Fruit fly (Drosophila melanogaster) whole organism, embryonic: ENCODE results near the gene CG43867.

ENCODE experiments used
- Antp ChIP-seq: fragments of 200-800 bp; sonication (Bioruptor generic); optimal IDR thresholded peaks from 3 replicates; lab custom pipeline; 2016; ENCODE audit warnings: missing biosample characterization, missing genetic modification characterization
- CG10209 ChIP-seq: fragments of 200-800 bp; sonication (Bioruptor generic); optimal IDR thresholded peaks from 3 replicates; lab custom pipeline; 2017; ENCODE audit warnings: missing biosample characterization, mild to moderate bottlenecking, missing genetic modification characterization, missing genetic modification reagents
- CG10979 ChIP-seq: fragments of 200-800 bp; sonication (Bioruptor generic); optimal IDR thresholded peaks from 2 replicates; lab custom pipeline; 2018; ENCODE audit warnings: missing biosample characterization, mild to moderate bottlenecking, missing genetic modification characterization, moderate library complexity
- CG11696 ChIP-seq: fragments of 200-800 bp; sonication (Bioruptor generic); IDR thresholded peaks from 2 replicates; pipeline ENCODE4 v1.3.6; 2022; ENCODE audit warnings: missing biosample characterization, missing genetic modification characterization
- CG13424 ChIP-seq: fragments of 200-800 bp; sonication (Bioruptor generic); optimal IDR thresholded peaks from 2 replicates; lab custom pipeline; 2019; ENCODE audit warnings: missing biosample characterization, mild to moderate bottlenecking, missing genetic modification characterization, moderate library complexity
- CG14710 ChIP-seq: fragments of 200-800 bp; sonication (Bioruptor generic); optimal IDR thresholded peaks from 3 replicates; lab custom pipeline; 2019; ENCODE audit warnings: missing biosample characterization, mild to moderate bottlenecking, missing genetic modification characterization, moderate library complexity
- CG15011 ChIP-seq: fragments of 200-800 bp; sonication (Bioruptor generic); optimal IDR thresholded peaks from 3 replicates; lab custom pipeline; 2018; ENCODE audit warnings: missing biosample characterization, mild to moderate bottlenecking, missing genetic modification characterization
- CG1602 ChIP-seq: fragments of 200-800 bp; sonication (Bioruptor generic); optimal IDR thresholded peaks from 3 replicates; lab custom pipeline; 2016; ENCODE audit warnings: missing biosample characterization, missing genetic modification characterization
- CG16815 ChIP-seq: fragments of 200-800 bp; sonication (Bioruptor generic); optimal IDR thresholded peaks from 3 replicates; lab custom pipeline; 2017; ENCODE audit warnings: missing biosample characterization, mild to moderate bottlenecking, missing genetic modification characterization
- CG16863 ChIP-seq: fragments of 200-800 bp; sonication (Bioruptor generic); optimal IDR thresholded peaks from 3 replicates; lab custom pipeline; 2016; ENCODE audit warnings: missing biosample characterization, missing genetic modification characterization
- CG18599 ChIP-seq: fragments of 200-800 bp; sonication (Bioruptor generic); optimal IDR thresholded peaks from 3 replicates; lab custom pipeline; 2017; ENCODE audit warnings: missing biosample characterization, missing genetic modification characterization, mild to moderate bottlenecking, moderate library complexity, missing genetic modification reagents
- CG2202 ChIP-seq: fragments of 200-800 bp; sonication (Bioruptor generic); optimal IDR thresholded peaks from 2 replicates; lab custom pipeline; 2018; ENCODE audit warnings: missing biosample characterization, mild to moderate bottlenecking, missing genetic modification characterization
- CG32767 ChIP-seq: fragments of 200-800 bp; sonication (Bioruptor generic); IDR thresholded peaks from 2 replicates; pipeline ENCODE4 v1.3.6; 2022; ENCODE audit warnings: missing biosample characterization, missing genetic modification characterization
- CG3726 ChIP-seq: fragments of 200-800 bp; sonication (Bioruptor generic); IDR thresholded peaks from 3 replicates; pipeline ENCODE4, ENCODE4 v1.3.6; 2022; ENCODE audit warnings: missing biosample characterization, missing genetic modification characterization
- CG4328 ChIP-seq: fragments of 200-800 bp; sonication (Bioruptor generic); optimal IDR thresholded peaks from 3 replicates; lab custom pipeline; 2017; ENCODE audit warnings: missing biosample characterization, missing genetic modification reagents, missing genetic modification characterization
- CG4730 ChIP-seq: fragments of 200-800 bp; sonication (Bioruptor generic); IDR thresholded peaks from 2 replicates; pipeline ENCODE4 v1.3.6; 2022; ENCODE audit warnings: missing biosample characterization, missing genetic modification characterization
- CG4820 ChIP-seq: fragments of 200-800 bp; sonication (Bioruptor generic); optimal IDR thresholded peaks from 3 replicates; lab custom pipeline; 2016; ENCODE audit warnings: missing biosample characterization, missing genetic modification characterization
- CG6654 ChIP-seq: fragments of 200-800 bp; sonication (Bioruptor generic); optimal IDR thresholded peaks from 2 replicates; lab custom pipeline; 2017; ENCODE audit warnings: missing biosample characterization, mild to moderate bottlenecking, missing genetic modification characterization
- CG7271 ChIP-seq: fragments of 200-800 bp; sonication (Bioruptor generic); optimal IDR thresholded peaks from 2 replicates; lab custom pipeline; 2018; ENCODE audit warnings: missing biosample characterization, mild to moderate bottlenecking, missing genetic modification characterization, moderate library complexity
- CG7839 ChIP-seq: fragments of 200-800 bp; sonication (Bioruptor generic); optimal IDR thresholded peaks from 3 replicates; lab custom pipeline; 2018; ENCODE audit warnings: missing biosample characterization, mild to moderate bottlenecking, missing genetic modification characterization, moderate library complexity
- CG9932 ChIP-seq: fragments of 200-800 bp; sonication (Bioruptor generic); IDR thresholded peaks from 2 replicates; pipeline ENCODE4 v1.3.6; 2022; ENCODE audit warnings: missing biosample characterization, missing genetic modification characterization
- CHES-1-like ChIP-seq: fragments of 200-800 bp; sonication (Bioruptor generic); optimal IDR thresholded peaks from 2 replicates; lab custom pipeline; 2016; ENCODE audit warnings: missing biosample characterization, missing genetic modification characterization
- Chrac-16 ChIP-seq: fragments of 200-800 bp; sonication (Bioruptor generic); optimal IDR thresholded peaks from 3 replicates; lab custom pipeline; 2016; ENCODE audit warnings: missing biosample characterization, missing genetic modification characterization
- Dp ChIP-seq: fragments of 200-800 bp; sonication (Bioruptor generic); optimal IDR thresholded peaks from 2 replicates; lab custom pipeline; 2018; ENCODE audit warnings: missing biosample characterization, mild to moderate bottlenecking, missing genetic modification characterization, moderate library complexity
- Ets65A ChIP-seq: fragments of 200-800 bp; sonication (Bioruptor generic); peaks from one replicate; lab custom pipeline; 2016; ENCODE audit warnings: missing biosample characterization, missing genetic modification characterization
- GATAe ChIP-seq: fragments of 200-800 bp; sonication (Bioruptor generic); conservative IDR thresholded peaks from 2 replicates; pipeline ENCODE4 v1.3.6; 2022; ENCODE audit warnings: missing biosample characterization, missing genetic modification characterization
- Gug ChIP-seq: fragments of 200-800 bp; sonication (Bioruptor generic); IDR thresholded peaks from 4 replicates; pipeline ENCODE4 v1.3.6; 2022; ENCODE audit warnings: missing biosample characterization, missing genetic modification characterization
- H15 ChIP-seq: fragments of 200-800 bp; sonication (Bioruptor generic); IDR thresholded peaks from 3 replicates; pipeline ENCODE4 v1.3.6; 2022; ENCODE audit warnings: missing biosample characterization, missing genetic modification characterization
- HLH3B ChIP-seq: fragments of 200-800 bp; sonication (Bioruptor generic); IDR thresholded peaks from 2 replicates; pipeline ENCODE4 v1.3.6; 2022; ENCODE audit warnings: missing biosample characterization, missing genetic modification characterization
- Myb ChIP-seq: fragments of 200-800 bp; sonication (Bioruptor generic); optimal IDR thresholded peaks from 2 replicates; lab custom pipeline; 2016; ENCODE audit warnings: missing biosample characterization, missing genetic modification characterization
- PHDP ChIP-seq: fragments of 200-800 bp; sonication (Bioruptor generic); optimal IDR thresholded peaks from 3 replicates; lab custom pipeline; 2018; ENCODE audit warnings: missing biosample characterization, mild to moderate bottlenecking, missing genetic modification characterization, moderate library complexity
- Ptx1 ChIP-seq: fragments of 200-800 bp; sonication (Bioruptor generic); IDR thresholded peaks from 2 replicates; pipeline ENCODE4 v1.3.6; 2022; ENCODE audit warnings: missing biosample characterization, missing genetic modification characterization
- Six4 ChIP-seq: fragments of 200-800 bp; sonication (Bioruptor generic); optimal IDR thresholded peaks from 2 replicates; lab custom pipeline; 2016; ENCODE audit warnings: missing biosample characterization, missing genetic modification characterization
- Sox100B ChIP-seq: fragments of 200-800 bp; sonication (Bioruptor generic); optimal IDR thresholded peaks from 3 replicates; lab custom pipeline; 2018; ENCODE audit warnings: missing biosample characterization, mild to moderate bottlenecking, missing genetic modification characterization
- Spps ChIP-seq: fragments of 200-800 bp; sonication (Bioruptor generic); optimal IDR thresholded peaks from 2 replicates; lab custom pipeline; 2018; ENCODE audit warnings: missing biosample characterization, mild to moderate bottlenecking, missing genetic modification characterization
- Trl ChIP-seq, 3 experiments: fragments of >200 bp in 2 of 3; fragments of 200-800 bp in 1 of 3; sonication (Bioruptor generic) in 1 of 3; optimal IDR thresholded peaks; 2 replicates in 1 of 3; 3 replicates in 2 of 3; lab custom pipeline; 2016 to 2017; ENCODE audit warnings: missing biosample characterization in 1 of 3, missing genetic modification characterization in 1 of 3
- chif ChIP-seq, 2 experiments: fragments of 200-800 bp; sonication (Bioruptor generic); optimal IDR thresholded peaks; 3 replicates each; lab custom pipeline; 2016; ENCODE audit warnings: missing biosample characterization in 2 of 2, missing genetic modification characterization in 2 of 2
- dmrt99B ChIP-seq: fragments of 200-800 bp; sonication (Bioruptor generic); optimal IDR thresholded peaks from 2 replicates; lab custom pipeline; 2018; ENCODE audit warnings: missing biosample characterization, mild to moderate bottlenecking, missing genetic modification characterization, moderate library complexity
- insv ChIP-seq, 2 experiments: fragments of 200-800 bp; sonication (Bioruptor generic); optimal IDR thresholded peaks; 3 replicates each; lab custom pipeline; 2016 to 2018; ENCODE audit warnings: missing biosample characterization in 2 of 2, missing genetic modification characterization in 2 of 2
- jumu ChIP-seq: fragments of 200-800 bp; sonication (Bioruptor generic); optimal IDR thresholded peaks from 3 replicates; lab custom pipeline; 2016; ENCODE audit warnings: missing biosample characterization, missing genetic modification characterization
- lov ChIP-seq, 2 experiments: fragments of 200-800 bp in 1 of 2; fragments of >200 bp in 1 of 2; sonication (Bioruptor generic) in 1 of 2; IDR thresholded peaks in 1 of 2; optimal IDR thresholded peaks in 1 of 2; 2 replicates in 1 of 2; 3 replicates in 1 of 2; pipeline versions ENCODE4 v1.3.6 to Lab custom; 2017 to 2022; ENCODE audit warnings: missing biosample characterization in 1 of 2, missing genetic modification characterization in 1 of 2
- maf-S ChIP-seq: fragments of 200-800 bp; sonication (Bioruptor generic); optimal IDR thresholded peaks from 2 replicates; lab custom pipeline; 2016; ENCODE audit warnings: missing biosample characterization, missing genetic modification characterization
- pnt ChIP-seq: fragments of 200-800 bp; sonication (Bioruptor generic); optimal IDR thresholded peaks from 3 replicates; lab custom pipeline; 2016; ENCODE audit warnings: missing biosample characterization, missing genetic modification characterization
- salm ChIP-seq: fragments of 200-800 bp; sonication (Bioruptor generic); optimal IDR thresholded peaks from 2 replicates; lab custom pipeline; 2018; ENCODE audit warnings: missing biosample characterization, mild to moderate bottlenecking, missing genetic modification characterization
- sisA ChIP-seq: fragments of 200-800 bp; sonication (Bioruptor generic); IDR thresholded peaks from 2 replicates; pipeline ENCODE4 v1.3.6; 2022; ENCODE audit warnings: missing biosample characterization, missing genetic modification characterization
- sqz ChIP-seq: fragments of 200-800 bp; sonication (Bioruptor generic); optimal IDR thresholded peaks from 3 replicates; lab custom pipeline; 2018; ENCODE audit warnings: missing biosample characterization, mild to moderate bottlenecking, missing genetic modification characterization
- tin ChIP-seq: fragments of 200-800 bp; sonication (Bioruptor generic); optimal IDR thresholded peaks from 3 replicates; lab custom pipeline; 2016; ENCODE audit warnings: missing biosample characterization, missing genetic modification characterization
- unpg ChIP-seq: fragments of 200-800 bp; sonication (Bioruptor generic); optimal IDR thresholded peaks from 3 replicates; lab custom pipeline; 2018; ENCODE audit warnings: missing biosample characterization, mild to moderate bottlenecking, missing genetic modification characterization, moderate library complexity
- zf30C ChIP-seq: fragments of 200-800 bp; sonication (Bioruptor generic); optimal IDR thresholded peaks from 3 replicates; lab custom pipeline; 2018; ENCODE audit warnings: missing biosample characterization, mild to moderate bottlenecking, missing genetic modification characterization

The CG43867 gene

DNA sequence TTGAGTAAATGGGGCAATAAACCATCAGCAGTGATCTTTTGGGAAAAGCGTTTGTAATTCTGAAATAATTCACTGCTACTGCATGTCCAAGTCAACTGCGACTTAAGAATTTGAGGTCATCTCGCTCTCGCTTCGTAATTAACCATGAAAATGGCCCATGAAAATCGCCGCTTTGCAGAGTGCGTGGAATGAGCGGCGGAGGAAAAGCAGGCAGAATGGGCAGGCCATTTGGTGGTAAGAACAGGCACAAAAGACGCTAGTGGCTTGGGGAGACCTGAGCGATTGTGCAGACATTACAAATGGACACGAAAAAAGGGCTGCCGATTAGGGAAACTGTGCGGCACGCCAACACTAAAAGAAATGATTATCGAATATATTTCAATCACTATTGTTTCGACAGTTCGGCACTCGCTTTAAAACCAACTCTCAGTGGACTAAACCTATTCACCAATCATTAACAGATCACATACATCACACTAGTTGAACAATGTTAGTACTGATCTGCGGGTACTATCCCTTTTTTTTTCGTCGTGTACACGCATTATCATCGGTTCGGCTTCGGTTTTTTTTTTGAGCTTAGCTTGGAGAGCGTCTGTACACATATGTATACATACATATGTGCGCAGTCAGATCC, 156.2 kb downstream of the CG43867 start (continued):
- TF ChIP-seq Spps (tag; lab: Kevin White, UChicago) (peak; percentile 15), CG7839 (tag; lab: Kevin White, UChicago) (peak; percentile 56), CG13424 (tag; lab: Kevin White, UChicago) (peak; percentile 14), CG7271 (tag; lab: Kevin White, UChicago) (no peak), Ptx1 (GFP tag; lab: Robert Waterston, UW) (0 out of 2 replicates have a peak, but pooled peaks have one; percentile 41), PHDP (tag; lab: Kevin White, UChicago) (no peak), CG32767 (GFP tag; lab: Robert Waterston, UW) (0 out of 2 replicates have a peak, but pooled peaks have one; percentile 22), CG4820 (GFP tag; lab: Kevin White, UChicago) (peak; percentile 45), Chrac-16 (GFP tag; lab: Kevin White, UChicago) (peak; percentile 38), CG9932 (GFP tag; lab: Robert Waterston, UW) (no peak), lov (optimal IDR thresholded peaks at IDR 0.05; lab: Kevin White, UChicago) (no peak), lov (GFP tag; IDR thresholded peaks at IDR 0.05; lab: Robert Waterston, UW) (0 out of 3 replicates have a peak, but pooled peaks have one; percentile 50), Antp (GFP tag; lab: Kevin White, UChicago) (peak; percentile 30), Myb (no peak), Trl (optimal IDR thresholded peaks at IDR 0.05; lab: Kevin White, UChicago) (no peak), Trl (GFP tag; optimal IDR thresholded peaks at IDR 0.05; lab: Kevin White, UChicago) (peak; percentile 23), GATAe (GFP tag; lab: Robert Waterston, UW) (no peak), CG14710 (peak; percentile 45), CG18599 (GFP tag; lab: Kevin White, UChicago) (peak; percentile 19), CG2202 (tag; lab: Kevin White, UChicago) (peak; percentile 20), Dp (GFP tag; lab: Kevin White, UChicago) (no peak), sqz (peak; percentile 43), Sox100B (GFP tag; lab: Kevin White, UChicago) (peak; percentile 1), CG3726 (GFP tag; lab: Robert Waterston, UW) (no peak), Ets65A (peak; percentile 68), sisA (GFP tag; lab: Robert Waterston, UW) (peak; percentile 55), CG4328 (GFP tag; lab: Kevin White, UChicago) (no peak), insv (GFP tag; optimal IDR thresholded peaks at IDR 0.05; lab: Kevin White, UChicago) (no peak), CG15011 (no peak), CG4730 (GFP tag; lab: Robert Waterston, UW) (no peak), unpg (GFP tag; lab: Kevin White, UChicago) (peak; percentile 59), CG1602 (peak; percentile 2), CG10979 (tag; lab: Kevin White, UChicago) (peak; percentile 66), maf-S (GFP tag; lab: Kevin White, UChicago) (no peak), jumu (GFP tag; lab: Kevin White, UChicago) (peak; percentile 32), Six4 (GFP tag; lab: Kevin White, UChicago) (peak; percentile 30), CG16815 (peak; percentile 23), dmrt99B (tag; lab: Kevin White, UChicago) (peak; percentile 51), CG16863 (GFP tag; lab: Kevin White, UChicago) (peak; percentile 2), CHES-1-like (peak; percentile 2), CG11696 (no peak), CG10209 (peak; percentile 12), salm (tag; lab: Kevin White, UChicago) (no peak), tin (peak; percentile 57), H15 (GFP tag; lab: Robert Waterston, UW) (0 out of 3 replicates have a peak, but pooled peaks have one; percentile 19), HLH3B (GFP tag; lab: Robert Waterston, UW) (0 out of 2 replicates have a peak, but pooled peaks have one; percentile 35), zf30C (GFP tag; lab: Kevin White, UChicago) (peak; percentile 67), Gug (GFP tag; lab: Robert Waterston, UW) (0 out of 4 replicates have a peak, but pooled peaks have one; percentile 2), pnt (GFP tag; lab: Kevin White, UChicago) (peak; percentile 31), chif (GFP tag; optimal IDR thresholded peaks at IDR 0.05; lab: Kevin White, UChicago) (peak; percentile 1 to 58), CG6654 (GFP tag; lab: Kevin White, UChicago) (no peak)
